Worm (Caenorhabditis elegans) whole organism, L1 larva: Measurements from ENCODE around the gene dsl-5.

Experiments
- C04F5.9 ChIP-seq: sonication (generic microtip); optimal IDR thresholded peaks from 2 replicates; lab custom pipeline; 2016; ENCODE audit warnings: missing genetic modification characterization, missing compliant biosample characterization
- C16A3.4 ChIP-seq: fragments of 150-350 bp; optimal IDR thresholded peaks from 2 replicates; lab custom pipeline; 2014; ENCODE audit warnings: missing biosample characterization, missing genetic modification characterization
- aha-1 ChIP-seq: fragments of 150-350 bp; optimal IDR thresholded peaks from 2 replicates; lab custom pipeline; 2014; ENCODE audit warnings: missing biosample characterization, missing genetic modification characterization
- blmp-1 ChIP-seq: fragments of 150-350 bp; optimal IDR thresholded peaks from 2 replicates; lab custom pipeline; 2014; ENCODE audit warnings: missing biosample characterization, missing genetic modification characterization
- dpl-1 ChIP-seq, 3 experiments: fragments of 150-350 bp in 2 of 3; sonication (generic microtip) in 1 of 3; optimal IDR thresholded peaks; 2 replicates each; lab custom pipeline; 2014 to 2017; ENCODE audit warnings: missing biosample characterization in 3 of 3, missing genetic modification characterization in 3 of 3, missing genetic modification reagents in 3 of 3
- dsc-1 ChIP-seq: sonication (generic microtip); optimal IDR thresholded peaks from 2 replicates; lab custom pipeline; 2016; ENCODE audit warnings: mild to moderate bottlenecking, missing genetic modification characterization, missing compliant biosample characterization
- efl-1 ChIP-seq, 4 experiments: fragments of 150-350 bp; optimal IDR thresholded peaks in 3 of 4; peaks in 1 of 4; 1 replicate in 1 of 4; 2 replicates in 3 of 4; lab custom pipeline; 2014; ENCODE audit warnings: missing biosample characterization in 2 of 4, missing genetic modification characterization in 2 of 4, missing genetic modification reagents in 2 of 4
- egl-13 ChIP-seq: sonication (generic microtip); optimal IDR thresholded peaks from 2 replicates; lab custom pipeline; 2016; ENCODE audit warnings: missing genotype, missing genetic modification reagents, missing genetic modification characterization, missing compliant biosample characterization
- elt-3 ChIP-seq, 6 experiments: fragments of 150-350 bp in 1 of 6; sonication (generic microtip); optimal IDR thresholded peaks; 2 replicates each; lab custom pipeline; 2017 to 2018; ENCODE audit warnings: missing biosample characterization in 6 of 6, missing genetic modification characterization in 6 of 6, inconsistent platforms in 1 of 6
- fkh-8 ChIP-seq: sonication (generic microtip); optimal IDR thresholded peaks from 2 replicates; lab custom pipeline; 2016; ENCODE audit warnings: mild to moderate bottlenecking, missing genetic modification characterization, missing compliant biosample characterization
- lin-14 ChIP-seq: fragments of 200-800 bp; sonication (Bioruptor generic); optimal IDR thresholded peaks from 2 replicates; lab custom pipeline; 2018; ENCODE audit warnings: mild to moderate bottlenecking, missing genetic modification characterization, moderate library complexity, missing compliant biosample characterization
- lin-35 ChIP-seq, 2 experiments: fragments of 150-350 bp; optimal IDR thresholded peaks; 2 replicates each; lab custom pipeline; 2014; ENCODE audit warnings: missing biosample characterization in 2 of 2, missing genetic modification characterization in 2 of 2, missing genetic modification reagents in 2 of 2
- lin-39 ChIP-seq: fragments of 150-350 bp; optimal IDR thresholded peaks from 2 replicates; lab custom pipeline; 2014; ENCODE audit warnings: missing biosample characterization, missing genetic modification reagents, missing genetic modification characterization
- lsy-2 ChIP-seq, 2 experiments: fragments of 150-350 bp; optimal IDR thresholded peaks; 2 replicates each; lab custom pipeline; 2014; ENCODE audit warnings: missing biosample characterization in 2 of 2, missing genetic modification characterization in 2 of 2
- mef-2 ChIP-seq: fragments of 150-350 bp; optimal IDR thresholded peaks from 2 replicates; lab custom pipeline; 2014; ENCODE audit warnings: missing biosample characterization, missing genetic modification characterization
- mep-1 ChIP-seq: fragments of 150-350 bp; optimal IDR thresholded peaks from 2 replicates; lab custom pipeline; 2014; ENCODE audit warnings: missing biosample characterization, missing genetic modification characterization
- nhr-20 ChIP-seq: sonication (generic microtip); optimal IDR thresholded peaks from 2 replicates; lab custom pipeline; 2016; ENCODE audit warnings: mild to moderate bottlenecking, missing genetic modification characterization, missing compliant biosample characterization
- nhr-28 ChIP-seq: fragments of 150-350 bp; optimal IDR thresholded peaks from 2 replicates; lab custom pipeline; 2014; ENCODE audit warnings: missing biosample characterization, missing genetic modification characterization
- nhr-47 ChIP-seq: sonication (generic microtip); optimal IDR thresholded peaks from 2 replicates; lab custom pipeline; 2016; ENCODE audit warnings: mild to moderate bottlenecking, missing genetic modification characterization, moderate library complexity, missing compliant biosample characterization
- nhr-71 ChIP-seq: sonication (generic microtip); optimal IDR thresholded peaks from 2 replicates; lab custom pipeline; 2016; ENCODE audit warnings: mild to moderate bottlenecking, missing genetic modification characterization, moderate library complexity, missing compliant biosample characterization
- nhr-84 ChIP-seq: sonication (generic microtip); optimal IDR thresholded peaks from 2 replicates; lab custom pipeline; 2017; ENCODE audit warnings: missing biosample characterization, missing genetic modification characterization
- nhr-85 ChIP-seq: sonication (generic microtip); peaks from one replicate; lab custom pipeline; 2016; ENCODE audit warnings: missing genetic modification characterization, inconsistent platforms, missing compliant biosample characterization
- rnt-1 ChIP-seq: sonication (generic microtip); optimal IDR thresholded peaks from 2 replicates; lab custom pipeline; 2016; ENCODE audit warnings: mild to moderate bottlenecking, missing genetic modification characterization, moderate library complexity, missing compliant biosample characterization
- skn-1 ChIP-seq: fragments of 150-350 bp; optimal IDR thresholded peaks from 2 replicates; lab custom pipeline; 2014; ENCODE audit warnings: missing biosample characterization, missing genetic modification characterization
- snu-23 ChIP-seq: sonication (generic microtip); optimal IDR thresholded peaks from 2 replicates; lab custom pipeline; 2016; ENCODE audit warnings: missing genetic modification characterization, missing compliant biosample characterization
- sptf-1 ChIP-seq: fragments of 150-350 bp; optimal IDR thresholded peaks from 2 replicates; lab custom pipeline; 2014; ENCODE audit warnings: missing biosample characterization, missing genetic modification characterization
- sup-37 ChIP-seq: fragments of 200-800 bp; sonication (Bioruptor generic); optimal IDR thresholded peaks from 2 replicates; lab custom pipeline; 2018; ENCODE audit warnings: mild to moderate bottlenecking, missing genetic modification characterization, missing compliant biosample characterization
- unc-130 ChIP-seq: fragments of 150-350 bp; optimal IDR thresholded peaks from 2 replicates; lab custom pipeline; 2017; ENCODE audit warnings: missing biosample characterization, missing genetic modification characterization, inconsistent platforms
- unc-86 ChIP-seq: sonication (generic microtip); optimal IDR thresholded peaks from 2 replicates; lab custom pipeline; 2016; ENCODE audit warnings: missing genetic modification characterization, missing compliant biosample characterization
- xbp-1 ChIP-seq: sonication (generic microtip); optimal IDR thresholded peaks from 2 replicates; lab custom pipeline; 2016; ENCODE audit warnings: missing genetic modification characterization, missing compliant biosample characterization

dsl-5 gene

ce11 chrIV:11582450-11583166 is 38.2 kb downstream of the dsl-5 start (continued):
- TF ChIP-seq mef-2 (tag; lab: Kevin White, UChicago) = no peak
- no peak for TF ChIP-seq nhr-20

- TF ChIP-seq unc-86 (tag; lab: Kevin White, UChicago) (no peak), dsc-1 (tag; lab: Kevin White, UChicago) (peak; percentile 60)
Measured at ce11 chrIV:11578492-11578891, 42.3 kb downstream of the dsl-5 start, which contains the start of gene rib-1. Gene rib-1, plus strand, starts transcription at chrIV:11578792.

- TF ChIP-seq lin-14 = peak; percentile 25
- TF ChIP-seq lsy-2 (tag; optimal IDR thresholded peaks at IDR 0.05; lab: Kevin White, UChicago) = no peak
Measured at ce11 chrIV:11574331-11574730, 46.5 kb downstream of the dsl-5 start.

- TF ChIP-seq lin-35 (GFP tag; optimal IDR thresholded peaks at IDR 0.05; lab: Kevin White, UChicago) (no peak), lsy-2 (tag; optimal IDR thresholded peaks at IDR 0.05; lab: Kevin White, UChicago) (peak in 1 of 2 experiments; percentile 2), lin-14 (peak; percentile 55), lin-39 (no peak), unc-130 (tag; lab: Kevin White, UChicago) (peak; percentile 8), rnt-1 (peak; percentile 46), dsc-1 (tag; lab: Kevin White, UChicago) (peak; percentile 66), blmp-1 (tag; lab: Kevin White, UChicago) (no peak), nhr-71 (peak; percentile 26), egl-13 (no peak)
Measured at ce11 chrIV:11572524-11572923, 48.3 kb downstream of the dsl-5 start.

ce11 chrIV:11571374-11571839 is 49.4 kb downstream of the dsl-5 start:
- TF ChIP-seq snu-23 (GFP tag; lab: Kevin White, UChicago) (peak; percentile 37), sup-37 (GFP tag; lab: Kevin White, UChicago) (no peak), rnt-1 (peak; percentile 49), nhr-28 (tag; lab: Kevin White, UChicago) (no peak), skn-1 (no peak), nhr-71 (peak; percentile 46), mep-1 (tag; lab: Kevin White, UChicago) (peak; percentile 57), lsy-2 (tag; optimal IDR thresholded peaks at IDR 0.05; lab: Kevin White, UChicago) (peak in 1 of 2 experiments; percentile 39), C16A3.4 (tag; lab: Kevin White, UChicago) (peak; percentile 13), nhr-20 (peak; percentile 7), blmp-1 (tag; lab: Kevin White, UChicago) (peak; percentile 67), dpl-1 (GFP tag; optimal IDR thresholded peaks at IDR 0.05; lab: Kevin White, UChicago) (peak in 1 of 3 experiments; percentile 23), sptf-1 (tag; lab: Kevin White, UChicago) (no peak), fkh-8 (tag; lab: Kevin White, UChicago) (no peak), C04F5.9 (tag; lab: Kevin White, UChicago) (peak; percentile 10), elt-3 (tag; optimal IDR thresholded peaks at IDR 0.05; lab: Kevin White, UChicago) (peak in 1 of 6 experiments; percentile 4), nhr-47 (tag; lab: Kevin White, UChicago) (peak; percentile 23), efl-1 (optimal IDR thresholded peaks at IDR 0.05; lab: Kevin White, UChicago) (no peak), efl-1 (GFP tag; optimal IDR thresholded peaks at IDR 0.05 in 1 of 2; lab: Kevin White, UChicago) (peak in 1 of 2 experiments; percentile 75), lin-35 (GFP tag; optimal IDR thresholded peaks at IDR 0.05; lab: Kevin White, UChicago) (peak in 1 of 2 experiments; percentile 18), nhr-84 (tag; lab: Kevin White, UChicago) (no peak), lin-14 (peak; percentile 92), nhr-85 (peak; percentile 91), xbp-1 (tag; lab: Kevin White, UChicago) (no peak)

ce11 chrIV:11570200-11570599 is 50.6 kb downstream of the dsl-5 start, which contains the start of gene srgp-1:
Gene srgp-1, plus strand, starts transcription at chrIV:11570500.
- TF ChIP-seq nhr-85 = peak; percentile 36
- no peak for TF ChIP-seq mef-2 (tag; lab: Kevin White, UChicago)
- no peak for TF ChIP-seq aha-1 (tag; lab: Kevin White, UChicago)
